Fruit fly (Drosophila melanogaster): Measurements from ENCODE around the gene CG4098.

CG4098 gene

dm6 chr3L:16635566-16636210, 26.5 kb upstream of the CG4098 start (continued):
- TF ChIP-seq pan (optimal IDR thresholded peaks at IDR 0.05), result no peak
- no peak for TF ChIP-seq pan (GFP tag; optimal IDR thresholded peaks at IDR 0.05 in 1 of 2, IDR thresholded peaks at IDR 0.05 in 1 of 2)
- TF ChIP-seq CkIIα-i1 (GFP tag; IDR thresholded peaks at IDR 0.05), result no peak
- TF ChIP-seq D19B (GFP tag; optimal IDR thresholded peaks at IDR 0.05), result no peak
- TF ChIP-seq E2f1 (GFP tag; IDR thresholded peaks at IDR 0.05), result 0 out of 2 replicates have a peak, but pooled peaks have one; percentile 22
- no peak for TF ChIP-seq emc (GFP tag; optimal IDR thresholded peaks at IDR 0.05)
- no peak for TF ChIP-seq CG10321 (GFP tag; IDR thresholded peaks at IDR 0.05)
- TF ChIP-seq CG12299 (tag; optimal IDR thresholded peaks at IDR 0.05), result no peak
- TF ChIP-seq jigr1 (GFP tag; IDR thresholded peaks at IDR 0.05), result no peak
- no peak for TF ChIP-seq nau (GFP tag; optimal IDR thresholded peaks at IDR 0.05)
- no peak for TF ChIP-seq Sry-δ (GFP tag; optimal IDR thresholded peaks at IDR 0.05)
- peak; percentile 2 for TF ChIP-seq CG16815 (GFP tag; optimal IDR thresholded peaks at IDR 0.05)
- TF ChIP-seq CG9437 (GFP tag; optimal IDR thresholded peaks at IDR 0.05), result peak; percentile 15
- no peak for TF ChIP-seq CG3065 (GFP tag; optimal IDR thresholded peaks at IDR 0.05)
- TF ChIP-seq CG17829 (tag; optimal IDR thresholded peaks at IDR 0.05), result peak; percentile 14
- no peak for TF ChIP-seq CG7271 (tag; optimal IDR thresholded peaks at IDR 0.05)
- TF ChIP-seq croc (GFP tag; conservative IDR thresholded peaks at IDR 0.05), result peak; percentile 20; the same call in 1 of the 3 replicates
- TF ChIP-seq gt (GFP tag; IDR thresholded peaks at IDR 0.05), result no peak
- TF ChIP-seq cad (GFP tag; optimal IDR thresholded peaks at IDR 0.05), result no peak
- no peak for TF ChIP-seq abd-A (tag; optimal IDR thresholded peaks at IDR 0.05)
- no peak for TF ChIP-seq CG10654 (GFP tag; optimal IDR thresholded peaks at IDR 0.05)
- 0 out of 2 replicates have a peak, but pooled peaks have one; percentile 27 for TF ChIP-seq CG32532 (GFP tag; IDR thresholded peaks at IDR 0.05)
- no peak for TF ChIP-seq Gsc (GFP tag; IDR thresholded peaks at IDR 0.05)
- no peak for TF ChIP-seq CG6272 (GFP tag; IDR thresholded peaks at IDR 0.05)
- no peak for TF ChIP-seq H2.0 (GFP tag; IDR thresholded peaks at IDR 0.05)
- no peak for TF ChIP-seq ap (GFP tag; IDR thresholded peaks at IDR 0.05)
- TF ChIP-seq Hand (GFP tag; optimal IDR thresholded peaks at IDR 0.05), result no peak
- TF ChIP-seq Hr51 (GFP tag; optimal IDR thresholded peaks at IDR 0.05), result no peak
- peak; percentile 76 for TF ChIP-seq kay (GFP tag; optimal IDR thresholded peaks at IDR 0.05)
- no peak for TF ChIP-seq Atf3 (GFP tag; optimal IDR thresholded peaks at IDR 0.05)
- TF ChIP-seq vvl (GFP tag; IDR thresholded peaks at IDR 0.05), result peak; percentile 81

dm6 chr3L:16634529-16634928, 25.4 kb upstream of the CG4098 start:
- TF ChIP-seq Hey (tag; optimal IDR thresholded peaks at IDR 0.05), result no peak
- TF ChIP-seq sens (GFP tag), result peak; percentile 50
- no peak for TF ChIP-seq E2f1 (GFP tag; IDR thresholded peaks at IDR 0.05)
- no peak for TF ChIP-seq mam (GFP tag; optimal IDR thresholded peaks at IDR 0.05)
- no peak for TF ChIP-seq slou (GFP tag; optimal IDR thresholded peaks at IDR 0.05)
- no peak for TF ChIP-seq Mrtf (GFP tag; IDR thresholded peaks at IDR 0.05)
- TF ChIP-seq phol (tag; optimal IDR thresholded peaks at IDR 0.05), result peak; percentile 1
- TF ChIP-seq Sox100B (GFP tag; optimal IDR thresholded peaks at IDR 0.05), result no peak
- peak; percentile 29; the same call in 1 of the 2 replicates for TF ChIP-seq Xrp1 (GFP tag; IDR thresholded peaks at IDR 0.05)
- 0 out of 3 replicates have a peak, but pooled peaks have one; percentile 8 for TF ChIP-seq row (GFP tag; IDR thresholded peaks at IDR 0.05)
- TF ChIP-seq Rx (GFP tag; IDR thresholded peaks at IDR 0.05), result no peak
- TF ChIP-seq CG10979 (tag; optimal IDR thresholded peaks at IDR 0.05), result peak; percentile 37
- no peak for TF ChIP-seq CG3281 (GFP tag; optimal IDR thresholded peaks at IDR 0.05)
- peak; percentile 0 for TF ChIP-seq Blimp-1 (GFP tag; optimal IDR thresholded peaks at IDR 0.05)
- no peak for TF ChIP-seq CG4360 (GFP tag; IDR thresholded peaks at IDR 0.05)
- no peak for TF ChIP-seq CG7963 (GFP tag; IDR thresholded peaks at IDR 0.05; ENCODE audit: partially characterized antibody)
- no peak for TF ChIP-seq CG6272 (GFP tag; IDR thresholded peaks at IDR 0.05)
- no peak for TF ChIP-seq CG10147 (GFP tag; optimal IDR thresholded peaks at IDR 0.05)
- TF ChIP-seq sr (GFP tag; IDR thresholded peaks at IDR 0.05), result no peak
- no peak for TF ChIP-seq BEAF-32 (GFP tag; optimal IDR thresholded peaks at IDR 0.05)
- TF ChIP-seq CG8359 (GFP tag; optimal IDR thresholded peaks at IDR 0.05; ENCODE audit: borderline replicate concordance), result no peak
- no peak for TF ChIP-seq Atf3 (GFP tag; optimal IDR thresholded peaks at IDR 0.05)
- TF ChIP-seq CG17328 (GFP tag; IDR thresholded peaks at IDR 0.05), result no peak
- no peak for TF ChIP-seq CG6813 (GFP tag; optimal IDR thresholded peaks at IDR 0.05)
